Fruit fly (Drosophila melanogaster) whole organism, embryonic: ENCODE results near the gene Snx3.

Experiments used
- Atf3 ChIP-seq: fragments of 200-800 bp; sonication (Bioruptor generic); optimal IDR thresholded peaks from 3 replicates; lab custom pipeline; 2016; ENCODE audit warnings: missing biosample characterization, missing genetic modification characterization
- Atf6 ChIP-seq: fragments of 200-800 bp; sonication (Bioruptor generic); IDR thresholded peaks from 2 replicates; pipeline ENCODE4 v1.3.6; 2022; ENCODE audit warnings: missing biosample characterization, missing genetic modification characterization
- Bgb ChIP-seq: fragments of 200-800 bp; sonication (Bioruptor generic); IDR thresholded peaks from 2 replicates; pipeline ENCODE4 v1.3.6; 2022; ENCODE audit warnings: missing biosample characterization, missing genetic modification characterization; ENCODE audit not compliant: partially characterized antibody
- CG10959 ChIP-seq: fragments of 200-800 bp; sonication (Bioruptor generic); IDR thresholded peaks from 2 replicates; pipeline ENCODE4 v1.3.6; 2022; ENCODE audit warnings: missing biosample characterization, missing genetic modification characterization
- CG12942 ChIP-seq: fragments of 200-800 bp; sonication (Bioruptor generic); optimal IDR thresholded peaks from 3 replicates; lab custom pipeline; 2016; ENCODE audit warnings: missing biosample characterization, missing genetic modification characterization
- CG13894 ChIP-seq: fragments of 200-800 bp; sonication (Bioruptor generic); optimal IDR thresholded peaks from 3 replicates; lab custom pipeline; 2018; ENCODE audit warnings: missing biosample characterization, mild to moderate bottlenecking, missing genetic modification characterization, moderate library complexity
- CG15073 ChIP-seq: fragments of 200-800 bp; sonication (Bioruptor generic); optimal IDR thresholded peaks from 2 replicates; lab custom pipeline; 2016; ENCODE audit warnings: missing biosample characterization, missing genetic modification characterization
- CG15696 ChIP-seq: fragments of 200-800 bp; sonication (Bioruptor generic); optimal IDR thresholded peaks from 2 replicates; lab custom pipeline; 2019; ENCODE audit warnings: missing biosample characterization, mild to moderate bottlenecking, missing genetic modification characterization, moderate library complexity
- CG18011 ChIP-seq: fragments of 200-800 bp; sonication (Bioruptor generic); optimal IDR thresholded peaks from 2 replicates; lab custom pipeline; 2017; ENCODE audit warnings: missing biosample characterization, missing genetic modification characterization, mild to moderate bottlenecking, moderate library complexity, missing genotype
- CG18619 ChIP-seq: fragments of 200-800 bp; sonication (Bioruptor generic); optimal IDR thresholded peaks from 3 replicates; lab custom pipeline; 2017; ENCODE audit warnings: missing biosample characterization, mild to moderate bottlenecking, missing genetic modification characterization
- CG30403 ChIP-seq: fragments of 200-800 bp; sonication (Bioruptor generic); optimal IDR thresholded peaks from 3 replicates; lab custom pipeline; 2016; ENCODE audit warnings: missing biosample characterization, missing genetic modification characterization
- CG3407 ChIP-seq: fragments of 200-800 bp; sonication (Bioruptor generic); optimal IDR thresholded peaks from 2 replicates; lab custom pipeline; 2018; ENCODE audit warnings: missing biosample characterization, mild to moderate bottlenecking, missing genetic modification characterization
- CG3726 ChIP-seq: fragments of 200-800 bp; sonication (Bioruptor generic); IDR thresholded peaks from 3 replicates; pipeline ENCODE4, ENCODE4 v1.3.6; 2022; ENCODE audit warnings: missing biosample characterization, missing genetic modification characterization
- CG4730 ChIP-seq: fragments of 200-800 bp; sonication (Bioruptor generic); IDR thresholded peaks from 2 replicates; pipeline ENCODE4 v1.3.6; 2022; ENCODE audit warnings: missing biosample characterization, missing genetic modification characterization
- CG4820 ChIP-seq: fragments of 200-800 bp; sonication (Bioruptor generic); optimal IDR thresholded peaks from 3 replicates; lab custom pipeline; 2016; ENCODE audit warnings: missing biosample characterization, missing genetic modification characterization
- CG5180 ChIP-seq: fragments of 200-800 bp; sonication (Bioruptor generic); optimal IDR thresholded peaks from 3 replicates; lab custom pipeline; 2017; ENCODE audit warnings: missing biosample characterization, missing genetic modification characterization, mild to moderate bottlenecking, moderate library complexity, missing genetic modification reagents
- CG6854 ChIP-seq: fragments of 200-800 bp; sonication (Bioruptor generic); optimal IDR thresholded peaks from 3 replicates; lab custom pipeline; 2017; ENCODE audit warnings: missing biosample characterization, mild to moderate bottlenecking, missing genetic modification characterization
- CG7556 ChIP-seq: fragments of 200-800 bp; sonication (Bioruptor generic); optimal IDR thresholded peaks from 2 replicates; lab custom pipeline; 2017; ENCODE audit warnings: missing biosample characterization, mild to moderate bottlenecking, missing genetic modification characterization
- CG9609 ChIP-seq: fragments of 200-800 bp; sonication (Bioruptor generic); optimal IDR thresholded peaks from 3 replicates; lab custom pipeline; 2016; ENCODE audit warnings: missing biosample characterization, missing genetic modification characterization
- CG9817 ChIP-seq: fragments of 200-800 bp; sonication (Bioruptor generic); optimal IDR thresholded peaks from 2 replicates; lab custom pipeline; 2018; ENCODE audit warnings: missing biosample characterization, mild to moderate bottlenecking, missing genetic modification characterization, moderate library complexity
- CoRest ChIP-seq: fragments of 200-800 bp; sonication (Bioruptor generic); optimal IDR thresholded peaks from 3 replicates; lab custom pipeline; 2018; ENCODE audit warnings: missing biosample characterization, mild to moderate bottlenecking, missing genetic modification characterization, moderate library complexity
- D ChIP-seq, 2 experiments: fragments of 200-800 bp in 1 of 2; fragments of >200 bp in 1 of 2; sonication (Bioruptor generic) in 1 of 2; optimal IDR thresholded peaks; 2 replicates in 1 of 2; 3 replicates in 1 of 2; lab custom pipeline; 2017; ENCODE audit warnings: mild to moderate bottlenecking in 1 of 2, missing biosample characterization in 1 of 2, missing genetic modification characterization in 1 of 2, missing genetic modification reagents in 1 of 2
- Eip74EF ChIP-seq, 2 experiments: fragments of 200-800 bp in 1 of 2; fragments of >200 bp in 1 of 2; sonication (Bioruptor generic) in 1 of 2; optimal IDR thresholded peaks; 2 replicates each; lab custom pipeline; 2017 to 2019; ENCODE audit warnings: missing biosample characterization in 2 of 2, missing genetic modification characterization in 2 of 2, mild to moderate bottlenecking in 1 of 2, moderate library complexity in 1 of 2
- Ets65A ChIP-seq: fragments of 200-800 bp; sonication (Bioruptor generic); peaks from one replicate; lab custom pipeline; 2016; ENCODE audit warnings: missing biosample characterization, missing genetic modification characterization
- Fer1 ChIP-seq: fragments of 200-800 bp; sonication (Bioruptor generic); optimal IDR thresholded peaks from 2 replicates; lab custom pipeline; 2017; ENCODE audit warnings: missing biosample characterization, mild to moderate bottlenecking, missing genetic modification characterization
- Fer2 ChIP-seq: fragments of 200-800 bp; sonication (Bioruptor generic); optimal IDR thresholded peaks from 2 replicates; lab custom pipeline; 2018; ENCODE audit warnings: missing biosample characterization, mild to moderate bottlenecking, missing genetic modification characterization, moderate library complexity
- HHEX ChIP-seq: fragments of 200-800 bp; sonication (Bioruptor generic); optimal IDR thresholded peaks from 3 replicates; lab custom pipeline; 2017; ENCODE audit warnings: missing biosample characterization, mild to moderate bottlenecking, missing genetic modification characterization, missing genetic modification reagents
- Lpt ChIP-seq: fragments of >200 bp; optimal IDR thresholded peaks from 2 replicates; lab custom pipeline; 2018; ENCODE audit warnings: missing biosample characterization, missing genetic modification characterization
- Med ChIP-seq: fragments of 200-800 bp; sonication (Bioruptor generic); peaks from one replicate; lab custom pipeline; 2016; ENCODE audit warnings: missing biosample characterization, missing genetic modification characterization, mild to moderate bottlenecking, inconsistent platforms, moderate library complexity
- Optix ChIP-seq: fragments of 200-800 bp; sonication (Bioruptor generic); IDR thresholded peaks from 3 replicates; pipeline ENCODE4 v1.3.6; 2022; ENCODE audit warnings: missing biosample characterization, missing genetic modification characterization
- Pdp1 ChIP-seq, 2 experiments: fragments of 200-800 bp; sonication (Bioruptor generic); optimal IDR thresholded peaks; 3 replicates each; lab custom pipeline; 2016; ENCODE audit warnings: missing biosample characterization in 2 of 2, missing genetic modification characterization in 2 of 2, mild to moderate bottlenecking in 1 of 2, moderate library complexity in 1 of 2
- Sox102F ChIP-seq: fragments of 200-800 bp; sonication (Bioruptor generic); optimal IDR thresholded peaks from 2 replicates; lab custom pipeline; 2018; ENCODE audit warnings: missing biosample characterization, mild to moderate bottlenecking, missing genetic modification characterization, moderate library complexity
- amos ChIP-seq: fragments of 200-800 bp; sonication (Bioruptor generic); IDR thresholded peaks from 2 replicates; pipeline ENCODE4 v1.3.6; 2022; ENCODE audit warnings: missing biosample characterization, missing genetic modification characterization; ENCODE audit not compliant: partially characterized antibody
- cad ChIP-seq: fragments of >200 bp; optimal IDR thresholded peaks from 2 replicates; lab custom pipeline; 2017; ENCODE audit warnings: missing biosample characterization, missing genetic modification characterization
- ci ChIP-seq: fragments of 200-800 bp; sonication (Bioruptor generic); IDR thresholded peaks from 3 replicates; pipeline ENCODE4 v1.3.6; 2022; ENCODE audit warnings: missing biosample characterization, missing genetic modification characterization
- cwo ChIP-seq: fragments of 200-800 bp; sonication (Bioruptor generic); optimal IDR thresholded peaks from 3 replicates; lab custom pipeline; 2017; ENCODE audit warnings: missing biosample characterization, missing genetic modification characterization, mild to moderate bottlenecking, moderate library complexity, missing genetic modification reagents
- danr ChIP-seq: fragments of 200-800 bp; sonication (Bioruptor generic); IDR thresholded peaks from 2 replicates; pipeline ENCODE4 v1.3.6; 2022; ENCODE audit warnings: missing biosample characterization, missing genetic modification characterization
- ems ChIP-seq: fragments of 200-800 bp; sonication (Bioruptor generic); optimal IDR thresholded peaks from 3 replicates; lab custom pipeline; 2016; ENCODE audit warnings: missing biosample characterization, missing genetic modification characterization
- gem ChIP-seq: fragments of 200-800 bp; sonication (Bioruptor generic); optimal IDR thresholded peaks from 2 replicates; lab custom pipeline; 2019; ENCODE audit warnings: missing biosample characterization, mild to moderate bottlenecking, missing genetic modification characterization, moderate library complexity
- nmo ChIP-seq: fragments of 200-800 bp; sonication (Bioruptor generic); optimal IDR thresholded peaks from 2 replicates; lab custom pipeline; 2018; ENCODE audit warnings: missing biosample characterization, mild to moderate bottlenecking, missing genetic modification characterization, moderate library complexity
- pros ChIP-seq: fragments of 200-800 bp; sonication (Bioruptor generic); optimal IDR thresholded peaks from 3 replicates; lab custom pipeline; 2019; ENCODE audit warnings: missing biosample characterization, mild to moderate bottlenecking, missing genetic modification characterization, moderate library complexity
- pzg ChIP-seq: fragments of 200-800 bp; sonication (Bioruptor generic); optimal IDR thresholded peaks from 3 replicates; lab custom pipeline; 2018; ENCODE audit warnings: missing biosample characterization, mild to moderate bottlenecking, missing genetic modification characterization, moderate library complexity
- tll ChIP-seq, 2 experiments: fragments of 200-800 bp in 1 of 2; fragments of >200 bp in 1 of 2; sonication (Bioruptor generic) in 1 of 2; optimal IDR thresholded peaks; 2 replicates each; lab custom pipeline; 2017 to 2019; ENCODE audit warnings: missing biosample characterization in 2 of 2, missing genetic modification characterization in 2 of 2, mild to moderate bottlenecking in 1 of 2, moderate library complexity in 1 of 2
- vvl ChIP-seq: fragments of 200-800 bp; sonication (Bioruptor generic); IDR thresholded peaks from 2 replicates; pipeline ENCODE4 v1.3.6; 2022; ENCODE audit warnings: missing biosample characterization, missing genetic modification characterization
- zen ChIP-seq: fragments of 200-800 bp; sonication (Bioruptor generic); optimal IDR thresholded peaks from 3 replicates; lab custom pipeline; 2018; ENCODE audit warnings: missing biosample characterization, mild to moderate bottlenecking, missing genetic modification characterization, moderate library complexity

Gene Snx3

DNA sequence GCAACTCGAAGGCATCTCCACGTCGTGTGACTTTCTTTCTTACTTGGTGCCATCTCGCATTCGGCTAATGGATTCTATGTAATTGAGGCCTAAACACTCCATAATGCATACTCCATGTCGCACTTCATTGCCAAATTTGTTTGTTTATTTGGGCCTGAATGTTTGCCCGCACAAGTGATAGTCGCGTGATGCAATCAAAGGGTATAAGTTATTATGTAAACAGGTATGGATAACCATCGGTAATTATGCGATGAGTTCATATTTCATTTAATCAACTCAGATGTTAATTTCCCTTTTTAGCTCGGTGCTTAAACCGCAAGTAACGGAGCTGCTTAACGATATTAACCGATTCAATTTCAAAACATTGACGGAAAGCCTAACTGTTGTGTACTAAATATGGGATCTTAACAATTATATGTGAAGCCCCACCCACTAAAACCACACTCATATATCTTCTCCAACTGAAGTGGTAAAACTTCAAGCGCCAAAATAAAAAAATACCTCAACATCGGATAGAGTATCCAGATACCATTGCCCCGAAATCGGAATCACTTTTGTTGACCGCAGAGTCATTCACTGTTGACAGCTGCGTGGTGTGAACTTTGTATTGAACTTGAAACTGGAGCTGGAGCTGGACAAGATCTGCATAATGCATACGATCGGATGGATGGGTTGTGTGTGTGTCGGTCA is 16.9 kb downstream of the Snx3 start (continued):
- peak; percentile 30 for TF ChIP-seq nmo (GFP tag; lab: Kevin White, UChicago)
- no peak for TF ChIP-seq pzg
- no peak for TF ChIP-seq Eip74EF (GFP tag; optimal IDR thresholded peaks at IDR 0.05; lab: Kevin White, UChicago)
- TF ChIP-seq Fer2 = no peak
- peak; percentile 82; the same call in 1 of the 2 replicates for TF ChIP-seq vvl (GFP tag; lab: Robert Waterston, UW)
- TF ChIP-seq Atf6 (GFP tag; lab: Robert Waterston, UW) = no peak
- no peak for TF ChIP-seq amos (GFP tag; lab: Robert Waterston, UW)
- TF ChIP-seq CG15696 = no peak
- TF ChIP-seq CG10959 (GFP tag; lab: Robert Waterston, UW) = no peak
- TF ChIP-seq CG5180 (GFP tag; lab: Kevin White, UChicago) = no peak
- TF ChIP-seq HHEX (GFP tag; lab: Kevin White, UChicago) = no peak
- peak; percentile 44 for TF ChIP-seq gem
- no peak for TF ChIP-seq CG4820 (GFP tag; lab: Kevin White, UChicago)
- no peak for TF ChIP-seq CG3726 (GFP tag; lab: Robert Waterston, UW)
- no peak for TF ChIP-seq CG9609 (GFP tag; lab: Kevin White, UChicago)
- TF ChIP-seq CG4730 (GFP tag; lab: Robert Waterston, UW) = no peak
- no peak for TF ChIP-seq pros (GFP tag; lab: Kevin White, UChicago)
- no peak for TF ChIP-seq ems
- TF ChIP-seq Optix (GFP tag; lab: Robert Waterston, UW) = 0 out of 3 replicates have a peak, but pooled peaks have one; percentile 26
- no peak for TF ChIP-seq CG9817
- peak; percentile 42 for TF ChIP-seq Sox102F
- TF ChIP-seq Ets65A = no peak
- no peak for TF ChIP-seq tll (GFP tag; optimal IDR thresholded peaks at IDR 0.05; lab: Kevin White, UChicago)
- TF ChIP-seq CG15073 (GFP tag; lab: Kevin White, UChicago) = no peak
- no peak for TF ChIP-seq Fer1 (GFP tag; lab: Kevin White, UChicago)
- TF ChIP-seq Bgb = no peak
- no peak for TF ChIP-seq danr (GFP tag; lab: Robert Waterston, UW)
- TF ChIP-seq Atf3 (GFP tag; lab: Kevin White, UChicago) = no peak
- TF ChIP-seq Lpt = no peak
- TF ChIP-seq cwo = peak; percentile 6
- no peak for TF ChIP-seq CG3407 (GFP tag; lab: Kevin White, UChicago)
- no peak for TF ChIP-seq CG30403 (GFP tag; lab: Kevin White, UChicago)
- TF ChIP-seq CG6854 (GFP tag; lab: Kevin White, UChicago) = no peak
- no peak for TF ChIP-seq CG13894 (tag; lab: Kevin White, UChicago)
- TF ChIP-seq CoRest (tag; lab: Kevin White, UChicago) = peak; percentile 18
- TF ChIP-seq Pdp1 (GFP tag; optimal IDR thresholded peaks at IDR 0.05; lab: Kevin White, UChicago) = peak in 1 of 2 experiments; percentile 70
- TF ChIP-seq, all 482 proteins: peak for 44

DNA sequence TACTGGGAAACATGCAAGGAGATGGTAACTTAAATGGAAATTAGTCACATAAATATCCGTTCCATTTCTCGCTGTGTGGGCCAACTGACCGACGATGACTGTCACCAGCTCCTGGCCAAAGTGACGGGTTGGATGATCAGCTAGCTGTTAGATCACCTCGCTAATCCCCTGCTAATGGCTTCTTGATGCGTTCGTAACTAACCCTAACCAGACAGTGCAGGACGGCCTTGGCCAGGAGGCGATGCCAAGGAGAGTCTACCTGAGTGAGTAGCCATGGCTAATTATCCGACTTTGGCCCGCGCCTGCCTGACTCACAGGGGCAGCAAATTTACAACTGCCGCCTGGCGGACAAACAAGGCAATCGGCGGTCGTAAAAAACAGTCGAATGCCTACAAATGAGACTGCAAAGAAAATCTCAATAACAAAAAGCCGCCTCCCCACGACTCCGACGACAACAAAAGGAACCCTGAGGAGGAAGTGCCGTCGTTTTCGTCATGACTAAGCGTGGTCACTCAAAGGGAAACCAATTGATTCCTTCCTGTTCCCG is 18.0 kb downstream of the Snx3 start:
- TF ChIP-seq Med = peak; percentile 46
- peak in 1 of 2 experiments; percentile 95 for TF ChIP-seq tll (GFP tag; optimal IDR thresholded peaks at IDR 0.05; lab: Kevin White, UChicago)
- TF ChIP-seq CG18619 (GFP tag; lab: Kevin White, UChicago) = no peak
- TF ChIP-seq ci (GFP tag; lab: Robert Waterston, UW) = 0 out of 3 replicates have a peak, but pooled peaks have one; percentile 6
- TF ChIP-seq cad (GFP tag; lab: Kevin White, UChicago) = peak; percentile 93
- TF ChIP-seq D (optimal IDR thresholded peaks at IDR 0.05; lab: Kevin White, UChicago) = peak; percentile 80
- no peak for TF ChIP-seq D (GFP tag; optimal IDR thresholded peaks at IDR 0.05; lab: Kevin White, UChicago)
- peak; percentile 99 for TF ChIP-seq zen (tag; lab: Kevin White, UChicago)
- no peak for TF ChIP-seq danr (GFP tag; lab: Robert Waterston, UW)
- no peak for TF ChIP-seq CG7556
- TF ChIP-seq Ets65A = peak; percentile 88
- no peak for TF ChIP-seq CG12942 (GFP tag; lab: Kevin White, UChicago)
- TF ChIP-seq CG18011 (GFP tag; lab: Kevin White, UChicago) = no peak
